Fruit fly (Drosophila melanogaster): ENCODE data around the gene lmgB.

lmgB gene

DNA sequence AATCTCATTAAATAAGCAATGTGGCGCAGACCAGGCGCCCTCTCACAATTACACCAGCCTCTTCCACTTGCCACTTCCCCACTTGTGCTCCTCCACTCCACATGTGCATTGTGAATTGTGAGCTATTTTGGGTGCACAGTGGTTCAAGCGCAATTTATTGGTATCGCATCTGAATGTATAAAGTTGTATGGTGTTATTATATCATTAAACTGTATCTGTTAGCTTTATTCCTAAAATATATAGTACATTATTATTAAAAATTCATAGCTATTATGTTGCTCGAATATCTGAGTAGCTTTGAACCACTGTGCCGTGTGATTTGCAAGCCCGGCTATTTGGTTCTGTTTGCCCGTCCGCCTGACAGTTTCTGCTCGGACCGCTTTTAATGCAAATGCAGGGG, 46.5 kb upstream of the lmgB start (continued):
- TF ChIP-seq ap (GFP tag; IDR thresholded peaks at IDR 0.05) (peak; percentile 88), CG42726 (GFP tag; IDR thresholded peaks at IDR 0.05; ENCODE audit: partially characterized antibody) (0 out of 2 replicates have a peak, but pooled peaks have one; percentile 41), Hr51 (GFP tag; optimal IDR thresholded peaks at IDR 0.05) (peak; percentile 8 to 88), bcd (GFP tag; optimal IDR thresholded peaks at IDR 0.05) (peak; percentile 77), E2f2 (GFP tag; IDR thresholded peaks at IDR 0.05) (peak; percentile 63; the same call in 1 of the 2 replicates), Oaz (GFP tag; IDR thresholded peaks at IDR 0.05) (peak; percentile 54; the same call in 1 of the 2 replicates), vvl (GFP tag; IDR thresholded peaks at IDR 0.05) (peak; percentile 96), lola (GFP tag; optimal IDR thresholded peaks at IDR 0.05) (peak in 1 of 3 experiments; percentile 87), CG11695 (GFP tag; IDR thresholded peaks at IDR 0.05) (peak; percentile 82), CHES-1-like (GFP tag; optimal IDR thresholded peaks at IDR 0.05) (no peak), CG4707 (GFP tag; optimal IDR thresholded peaks at IDR 0.05) (peak; percentile 81), wor (GFP tag; IDR thresholded peaks at IDR 0.05) (peak; percentile 84), NC2α (GFP tag; optimal IDR thresholded peaks at IDR 0.05) (no peak), Max (GFP tag; optimal IDR thresholded peaks at IDR 0.05) (peak; percentile 78), CG4282 (GFP tag; optimal IDR thresholded peaks at IDR 0.05) (peak; percentile 16), CG17328 (GFP tag; IDR thresholded peaks at IDR 0.05) (peak; percentile 96), Dad (GFP tag; optimal IDR thresholded peaks at IDR 0.05) (peak; percentile 31), CG1529 (GFP tag; optimal IDR thresholded peaks at IDR 0.05) (peak; percentile 87), hkb (optimal IDR thresholded peaks at IDR 0.05) (no peak), hkb (GFP tag; IDR thresholded peaks at IDR 0.05) (peak; percentile 93), CG4404 (GFP tag; IDR thresholded peaks at IDR 0.05) (peak; percentile 78), CG13296 (GFP tag; optimal IDR thresholded peaks at IDR 0.05) (peak; percentile 44), CG13424 (tag; optimal IDR thresholded peaks at IDR 0.05) (peak; percentile 87), CG6254 (GFP tag; optimal IDR thresholded peaks at IDR 0.05) (peak; percentile 90), gt (GFP tag; IDR thresholded peaks at IDR 0.05) (peak; percentile 73), CG9876 (GFP tag; optimal IDR thresholded peaks at IDR 0.05) (no peak), CG12299 (tag; optimal IDR thresholded peaks at IDR 0.05) (peak; percentile 69), en (GFP tag; optimal IDR thresholded peaks at IDR 0.05) (peak; percentile 5), CG33557 (GFP tag; optimal IDR thresholded peaks at IDR 0.05) (peak; percentile 78), salm (tag; optimal IDR thresholded peaks at IDR 0.05) (peak; percentile 86), abd-A (tag; optimal IDR thresholded peaks at IDR 0.05) (no peak), H15 (GFP tag; IDR thresholded peaks at IDR 0.05) (peak; percentile 90), CG1024 (GFP tag; IDR thresholded peaks at IDR 0.05) (peak; percentile 79), CG2712 (tag; optimal IDR thresholded peaks at IDR 0.05) (peak; percentile 95), cwo (GFP tag; optimal IDR thresholded peaks at IDR 0.05) (peak; percentile 65), org-1 (GFP tag; optimal IDR thresholded peaks at IDR 0.05) (peak; percentile 69), nom (GFP tag; optimal IDR thresholded peaks at IDR 0.05) (peak; percentile 86), CG32532 (GFP tag; IDR thresholded peaks at IDR 0.05) (peak; percentile 66), CG17829 (tag; optimal IDR thresholded peaks at IDR 0.05) (peak; percentile 92), CTCF (GFP tag; optimal IDR thresholded peaks at IDR 0.05) (peak; percentile 38), CG10147 (GFP tag; optimal IDR thresholded peaks at IDR 0.05) (peak; percentile 34), dan (GFP tag; IDR thresholded peaks at IDR 0.05) (peak; percentile 75), CG7271 (tag; optimal IDR thresholded peaks at IDR 0.05) (peak; percentile 74), Dip2 (GFP tag; IDR thresholded peaks at IDR 0.05) (no peak), fd3F (GFP tag; optimal IDR thresholded peaks at IDR 0.05) (peak; percentile 29), twi (tag; optimal IDR thresholded peaks at IDR 0.05) (peak; percentile 86), CG7745 (tag; optimal IDR thresholded peaks at IDR 0.05) (peak; percentile 59), CG32772 (GFP tag; IDR thresholded peaks at IDR 0.05) (peak; percentile 90), Stat92E (GFP tag; optimal IDR thresholded peaks at IDR 0.05) (peak in 1 of 3 experiments; percentile 18), Dll (GFP tag; IDR thresholded peaks at IDR 0.05; ENCODE audit: partially characterized antibody) (0 out of 4 replicates have a peak, but pooled peaks have one; percentile 13), chm (GFP tag; IDR thresholded peaks at IDR 0.05) (peak; percentile 89)
